Fruit fly (Drosophila melanogaster): ENCODE measurements around the gene Dnz1.

DNA sequence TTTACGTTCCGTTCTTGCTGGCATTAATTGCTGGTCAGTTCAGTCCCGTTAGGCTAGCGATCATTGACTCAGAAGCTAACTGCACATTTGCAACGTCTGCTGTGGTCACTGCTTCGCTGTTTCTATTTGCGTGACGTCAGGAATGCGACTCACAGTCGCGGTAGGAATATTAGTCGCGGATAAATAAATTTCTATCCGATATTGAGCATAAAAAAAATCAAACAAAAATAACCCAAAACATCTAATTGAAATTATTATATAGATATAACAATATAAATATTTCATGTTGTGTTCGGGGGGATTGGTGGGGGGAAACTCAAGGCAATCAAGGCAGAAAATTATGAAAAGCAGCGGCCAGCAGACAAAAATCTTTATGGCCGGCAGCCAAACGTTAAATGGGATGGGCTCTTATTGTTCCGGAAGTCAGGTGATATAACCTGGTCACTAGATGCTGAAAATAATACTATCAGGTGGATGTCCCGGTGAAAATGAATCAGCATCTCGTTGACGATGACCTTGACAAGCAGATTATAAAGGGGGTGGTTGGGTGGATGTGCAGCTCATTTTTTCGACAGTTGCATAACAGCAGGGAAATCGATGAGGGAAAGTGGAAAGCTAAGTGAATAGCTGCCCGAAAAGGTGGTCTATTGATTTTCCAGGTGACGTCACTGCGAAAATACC lies 6.8 kb downstream of the Dnz1 start, which contains the start of gene SmydA-3:
- TF ChIP-seq D1 (tag; optimal IDR thresholded peaks at IDR 0.05) (no peak), Pif1B (GFP tag; optimal IDR thresholded peaks at IDR 0.05) (no peak), gl (tag; optimal IDR thresholded peaks at IDR 0.05) (no peak), CG8159 (tag; optimal IDR thresholded peaks at IDR 0.05) (peak; percentile 5)

Data from whole organism, pupa.